Fruit fly (Drosophila melanogaster): ENCODE results near the gene Polr2J.

The Polr2J gene

dm6 chr2L:17379844-17380243 is 30.4 kb downstream of the Polr2J start (continued):
- no peak for TF ChIP-seq Hr38 (GFP tag; optimal IDR thresholded peaks at IDR 0.05)
- TF ChIP-seq OdsH (GFP tag; optimal IDR thresholded peaks at IDR 0.05) = peak; percentile 19
- TF ChIP-seq Hr39 (GFP tag; optimal IDR thresholded peaks at IDR 0.05) = no peak
- TF ChIP-seq CG6163 (GFP tag; IDR thresholded peaks at IDR 0.05) = peak; percentile 72; the same call in 1 of the 3 replicates
- no peak for TF ChIP-seq Hr4 (GFP tag; optimal IDR thresholded peaks at IDR 0.05)
- TF ChIP-seq CG11294 (GFP tag; IDR thresholded peaks at IDR 0.05) = no peak
- no peak for TF ChIP-seq CG7368 (GFP tag; optimal IDR thresholded peaks at IDR 0.05)
- no peak for TF ChIP-seq CG6854 (GFP tag; optimal IDR thresholded peaks at IDR 0.05)
- TF ChIP-seq Sox14 (GFP tag; optimal IDR thresholded peaks at IDR 0.05) = peak; percentile 39
- peak in 1 of 2 experiments; percentile 55 for TF ChIP-seq salr (GFP tag; optimal IDR thresholded peaks at IDR 0.05)
- no peak for TF ChIP-seq Sox15 (GFP tag; optimal IDR thresholded peaks at IDR 0.05)
- peak; percentile 11 for TF ChIP-seq CG34406 (GFP tag; optimal IDR thresholded peaks at IDR 0.05)
- TF ChIP-seq lz (GFP tag; optimal IDR thresholded peaks at IDR 0.05) = no peak
- TF ChIP-seq Eip93F (GFP tag; optimal IDR thresholded peaks at IDR 0.05) = no peak
- peak; percentile 63 for TF ChIP-seq CG9139 (GFP tag; optimal IDR thresholded peaks at IDR 0.05)
- no peak for TF ChIP-seq CG8319 (GFP tag; optimal IDR thresholded peaks at IDR 0.05)
- TF ChIP-seq topi (GFP tag; optimal IDR thresholded peaks at IDR 0.05) = no peak
- TF ChIP-seq Smox (GFP tag; optimal IDR thresholded peaks at IDR 0.05) = no peak
- peak; percentile 16 for TF ChIP-seq CG32006 (GFP tag; optimal IDR thresholded peaks at IDR 0.05)
- TF ChIP-seq Gug (GFP tag; IDR thresholded peaks at IDR 0.05) = no peak
- peak; percentile 45 for TF ChIP-seq svp (GFP tag)
- peak; percentile 29 for TF ChIP-seq CG6276 (GFP tag; optimal IDR thresholded peaks at IDR 0.05)
- no peak for TF ChIP-seq CG31627 (GFP tag; optimal IDR thresholded peaks at IDR 0.05)
- no peak for TF ChIP-seq CG11902 (GFP tag; optimal IDR thresholded peaks at IDR 0.05)
- peak; percentile 26 for TF ChIP-seq Eip75B (GFP tag; optimal IDR thresholded peaks at IDR 0.05)
- peak; percentile 26 for TF ChIP-seq net (GFP tag; optimal IDR thresholded peaks at IDR 0.05)
- peak; percentile 29 for TF ChIP-seq CG6792 (GFP tag; optimal IDR thresholded peaks at IDR 0.05)
- TF ChIP-seq esn (GFP tag; optimal IDR thresholded peaks at IDR 0.05) = no peak
- peak; percentile 38; the same call in 1 of the 3 replicates for TF ChIP-seq eg (GFP tag; IDR thresholded peaks at IDR 0.05)
- TF ChIP-seq cyc (GFP tag; optimal IDR thresholded peaks at IDR 0.05) = no peak

dm6 chr2L:17378767-17379301 is 31.4 kb downstream of the Polr2J start:
- TF ChIP-seq Eip93F (GFP tag; optimal IDR thresholded peaks at IDR 0.05) = no peak
- TF ChIP-seq CG8632 (GFP tag; optimal IDR thresholded peaks at IDR 0.05) = peak; percentile 65
- peak; percentile 58 for TF ChIP-seq CG1621 (tag; optimal IDR thresholded peaks at IDR 0.05)
- peak; percentile 81 for TF ChIP-seq CG32006 (GFP tag; optimal IDR thresholded peaks at IDR 0.05)
- peak; percentile 48 for TF ChIP-seq fd85E (GFP tag; optimal IDR thresholded peaks at IDR 0.05)
- TF ChIP-seq Ets96B (tag; optimal IDR thresholded peaks at IDR 0.05) = peak; percentile 62
- peak; percentile 80 for TF ChIP-seq CG8119 (GFP tag; IDR thresholded peaks at IDR 0.05)
- TF ChIP-seq cyc (GFP tag; optimal IDR thresholded peaks at IDR 0.05) = peak; percentile 68
- peak in 1 of 2 experiments; percentile 50 for TF ChIP-seq ss (GFP tag; optimal IDR thresholded peaks at IDR 0.05)
- no peak for TF ChIP-seq CG9139 (GFP tag; optimal IDR thresholded peaks at IDR 0.05)
- TF ChIP-seq Hr4 (GFP tag; optimal IDR thresholded peaks at IDR 0.05) = peak; percentile 87
- TF ChIP-seq CG10631 (GFP tag; optimal IDR thresholded peaks at IDR 0.05) = peak; percentile 68
- TF ChIP-seq CG4318 (GFP tag; optimal IDR thresholded peaks at IDR 0.05) = peak; percentile 77
- TF ChIP-seq dsx (GFP tag; optimal IDR thresholded peaks at IDR 0.05; ENCODE audit: poor library complexity, severe bottlenecking) = peak; percentile 32
- TF ChIP-seq vri (GFP tag; optimal IDR thresholded peaks at IDR 0.05) = peak; percentile 47
- peak; percentile 79 for TF ChIP-seq acj6 (GFP tag; optimal IDR thresholded peaks at IDR 0.05)
- TF ChIP-seq CG11762 (GFP tag; optimal IDR thresholded peaks at IDR 0.05; ENCODE audit: insufficient read depth) = peak; percentile 51
- TF ChIP-seq CG10669 (GFP tag; optimal IDR thresholded peaks at IDR 0.05) = peak; percentile 54
- peak; percentile 54 for TF ChIP-seq CG8319 (GFP tag; optimal IDR thresholded peaks at IDR 0.05)
- TF ChIP-seq topi (GFP tag; optimal IDR thresholded peaks at IDR 0.05) = peak; percentile 60
- TF ChIP-seq pdm3 (GFP tag; optimal IDR thresholded peaks at IDR 0.05) = peak; percentile 83
- peak; percentile 89 for TF ChIP-seq Eip78C (GFP tag)
- peak; percentile 59 for TF ChIP-seq Lpt (GFP tag; optimal IDR thresholded peaks at IDR 0.05)
- TF ChIP-seq svp (GFP tag) = peak; percentile 90
- no peak for TF ChIP-seq Blimp-1 (GFP tag; optimal IDR thresholded peaks at IDR 0.05)
- TF ChIP-seq Met (GFP tag; optimal IDR thresholded peaks at IDR 0.05) = peak; percentile 71
- TF ChIP-seq CG3032 (tag; optimal IDR thresholded peaks at IDR 0.05) = peak; percentile 66
- peak; percentile 53 for TF ChIP-seq CG7368 (GFP tag; optimal IDR thresholded peaks at IDR 0.05)
- TF ChIP-seq Sox15 (GFP tag; optimal IDR thresholded peaks at IDR 0.05) = peak; percentile 36
- TF ChIP-seq achi (GFP tag; optimal IDR thresholded peaks at IDR 0.05) = peak; percentile 81
- peak; percentile 64 for TF ChIP-seq CG34406 (GFP tag; optimal IDR thresholded peaks at IDR 0.05)
- TF ChIP-seq Smox (GFP tag; optimal IDR thresholded peaks at IDR 0.05) = peak; percentile 60

All from whole organism, prepupa.